Worm (Caenorhabditis elegans) whole organism, early embryonic: ENCODE results near the gene fbxb-38.

Source experiments
- B0310.2 ChIP-seq: sonication (generic microtip); optimal IDR thresholded peaks from 2 replicates; lab custom pipeline; 2016; ENCODE audit warnings: mild to moderate bottlenecking, missing genetic modification characterization, missing compliant biosample characterization
- F13C5.2 ChIP-seq: sonication (generic microtip); optimal IDR thresholded peaks from 2 replicates; lab custom pipeline; 2017; ENCODE audit warnings: mild to moderate bottlenecking, missing genetic modification characterization, inconsistent platforms, missing compliant biosample characterization
- ama-1 ChIP-seq: fragments of 150-350 bp; optimal IDR thresholded peaks from 2 replicates; lab custom pipeline; 2014
- flt-1 ChIP-seq: fragments of 200-800 bp; sonication (Bioruptor generic); IDR thresholded peaks from 2 replicates; pipeline ENCODE4 v1.3.6; 2022; ENCODE audit warnings: missing genetic modification characterization, missing compliant biosample characterization
- hnd-1 ChIP-seq: sonication (generic microtip); optimal IDR thresholded peaks from 2 replicates; lab custom pipeline; 2016; ENCODE audit warnings: missing genetic modification characterization, missing compliant biosample characterization

ce11 chrII:2140817-2141216 is 27.7 kb downstream of the fbxb-38 start, which contains the start of gene C40A11.3:
- no peak for TF ChIP-seq ama-1 (lab: Kevin White, UChicago)
- TF ChIP-seq flt-1, result no peak
- no peak for TF ChIP-seq hnd-1 (tag; lab: Kevin White, UChicago)
- TF ChIP-seq F13C5.2 (tag; lab: Kevin White, UChicago), result no peak
- no peak for TF ChIP-seq B0310.2
